Fruit fly (Drosophila melanogaster): Measurements from ENCODE around the gene CCKLR-17D1.

CCKLR-17D1 gene

dm6 chrX:18682815-18683214 is 43.6 kb downstream of the CCKLR-17D1 start:
- TF ChIP-seq CG9948 (tag; optimal IDR thresholded peaks at IDR 0.05) = no peak
- no peak for TF ChIP-seq gl (tag; optimal IDR thresholded peaks at IDR 0.05)
- TF ChIP-seq CG12605 (GFP tag; IDR thresholded peaks at IDR 0.05) = no peak

dm6 chrX:18681410-18681809 is 45.0 kb downstream of the CCKLR-17D1 start:
- peak; percentile 84 for TF ChIP-seq EcR (GFP tag; optimal IDR thresholded peaks at IDR 0.05)
- no peak for TF ChIP-seq Pif1B (GFP tag; optimal IDR thresholded peaks at IDR 0.05)

DNA sequence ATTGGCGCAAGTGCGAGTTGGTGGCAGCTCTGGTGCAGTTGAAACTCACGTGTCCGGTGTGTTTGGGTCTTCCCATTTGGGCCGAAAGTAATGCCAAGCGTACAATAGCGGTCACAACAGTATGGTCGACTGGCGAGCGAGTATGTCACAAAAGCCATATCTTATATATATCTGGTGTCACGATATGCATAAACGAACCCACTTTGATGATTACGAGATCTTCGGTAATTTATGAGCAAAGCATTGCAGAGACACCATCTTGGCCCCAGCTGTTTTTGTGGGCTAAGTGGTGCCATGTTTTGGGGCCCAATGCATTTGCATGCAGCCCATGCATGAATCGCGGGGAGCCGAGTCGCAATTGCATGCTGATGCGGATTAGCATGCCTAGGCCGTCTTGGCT is 47.5 kb downstream of the CCKLR-17D1 start:
- no peak for TF ChIP-seq Snoo (tag; optimal IDR thresholded peaks at IDR 0.05)
- peak; percentile 41; the same call in 1 of the 2 replicates for TF ChIP-seq CG12605 (GFP tag; IDR thresholded peaks at IDR 0.05)
- TF ChIP-seq CG9948 (tag; optimal IDR thresholded peaks at IDR 0.05) = peak; percentile 25
- no peak for TF ChIP-seq CG13204 (GFP tag; optimal IDR thresholded peaks at IDR 0.05)
- peak; percentile 7 for TF ChIP-seq Pif1A (GFP tag; optimal IDR thresholded peaks at IDR 0.05)
- TF ChIP-seq EcR (GFP tag; optimal IDR thresholded peaks at IDR 0.05) = no peak
- peak; percentile 52 for TF ChIP-seq Ets98B (GFP tag; IDR thresholded peaks at IDR 0.05)
- TF ChIP-seq D1 (tag; optimal IDR thresholded peaks at IDR 0.05) = no peak
- TF ChIP-seq CG14655 (GFP tag; optimal IDR thresholded peaks at IDR 0.05) = peak; percentile 43
- peak; percentile 53; the same call in 1 of the 2 replicates for TF ChIP-seq CG32121 (GFP tag; IDR thresholded peaks at IDR 0.05)
- peak; percentile 14 for TF ChIP-seq Pif1B (GFP tag; optimal IDR thresholded peaks at IDR 0.05)
- no peak for TF ChIP-seq CG34367 (tag; optimal IDR thresholded peaks at IDR 0.05)
- no peak for TF ChIP-seq rn (GFP tag; IDR thresholded peaks at IDR 0.05)
- TF ChIP-seq CG8301 (tag; optimal IDR thresholded peaks at IDR 0.05) = peak; percentile 29
- TF ChIP-seq CG8159 (tag; optimal IDR thresholded peaks at IDR 0.05) = no peak
- 0 out of 2 replicates have a peak, but pooled peaks have one; percentile 31 for TF ChIP-seq CG10348 (GFP tag; IDR thresholded peaks at IDR 0.05)
- TF ChIP-seq gl (tag; optimal IDR thresholded peaks at IDR 0.05) = no peak
- peak; percentile 75; the same call in 2 of the 3 replicates for TF ChIP-seq CG4496 (GFP tag; IDR thresholded peaks at IDR 0.05)
- TF ChIP-seq CG17806 (tag; optimal IDR thresholded peaks at IDR 0.05) = no peak
- peak; percentile 79 for TF ChIP-seq fd96Ca (GFP tag; IDR thresholded peaks at IDR 0.05)
- TF ChIP-seq CG15710 (tag; optimal IDR thresholded peaks at IDR 0.05) = no peak

dm6 chrX:18676756-18677155 is 49.6 kb downstream of the CCKLR-17D1 start:
- TF ChIP-seq CG34367 (tag; optimal IDR thresholded peaks at IDR 0.05) (no peak), EcR (GFP tag; optimal IDR thresholded peaks at IDR 0.05) (peak; percentile 86), CG12605 (GFP tag; IDR thresholded peaks at IDR 0.05) (no peak), CG13204 (GFP tag; optimal IDR thresholded peaks at IDR 0.05) (peak; percentile 8)

- peak; percentile 6 for TF ChIP-seq Pif1A (GFP tag; optimal IDR thresholded peaks at IDR 0.05)
- no peak for TF ChIP-seq CG12605 (GFP tag; IDR thresholded peaks at IDR 0.05)
- no peak for TF ChIP-seq Pif1B (GFP tag; optimal IDR thresholded peaks at IDR 0.05)
- no peak for TF ChIP-seq Snoo (tag; optimal IDR thresholded peaks at IDR 0.05)
- peak; percentile 51 for TF ChIP-seq CG14655 (GFP tag; optimal IDR thresholded peaks at IDR 0.05)
- TF ChIP-seq CG15710 (tag; optimal IDR thresholded peaks at IDR 0.05) = no peak
- TF ChIP-seq CG34367 (tag; optimal IDR thresholded peaks at IDR 0.05) = no peak
- TF ChIP-seq fd96Ca (GFP tag; IDR thresholded peaks at IDR 0.05) = no peak
These were observed 50.7 kb downstream of the CCKLR-17D1 start for dm6 chrX:18675702-18676101.

- no peak for TF ChIP-seq CG17806 (tag; optimal IDR thresholded peaks at IDR 0.05)
- peak; percentile 92 for TF ChIP-seq EcR (GFP tag; optimal IDR thresholded peaks at IDR 0.05)
- TF ChIP-seq CG13204 (GFP tag; optimal IDR thresholded peaks at IDR 0.05) = peak; percentile 70
- TF ChIP-seq gl (tag; optimal IDR thresholded peaks at IDR 0.05) = no peak
- no peak for TF ChIP-seq CG14655 (GFP tag; optimal IDR thresholded peaks at IDR 0.05)
- TF ChIP-seq D1 (tag; optimal IDR thresholded peaks at IDR 0.05) = no peak
- peak; percentile 59; the same call in 1 of the 3 replicates for TF ChIP-seq CG4496 (GFP tag; IDR thresholded peaks at IDR 0.05)
These were observed 51.1 kb downstream of the CCKLR-17D1 start for dm6 chrX:18675272-18675671.

DNA sequence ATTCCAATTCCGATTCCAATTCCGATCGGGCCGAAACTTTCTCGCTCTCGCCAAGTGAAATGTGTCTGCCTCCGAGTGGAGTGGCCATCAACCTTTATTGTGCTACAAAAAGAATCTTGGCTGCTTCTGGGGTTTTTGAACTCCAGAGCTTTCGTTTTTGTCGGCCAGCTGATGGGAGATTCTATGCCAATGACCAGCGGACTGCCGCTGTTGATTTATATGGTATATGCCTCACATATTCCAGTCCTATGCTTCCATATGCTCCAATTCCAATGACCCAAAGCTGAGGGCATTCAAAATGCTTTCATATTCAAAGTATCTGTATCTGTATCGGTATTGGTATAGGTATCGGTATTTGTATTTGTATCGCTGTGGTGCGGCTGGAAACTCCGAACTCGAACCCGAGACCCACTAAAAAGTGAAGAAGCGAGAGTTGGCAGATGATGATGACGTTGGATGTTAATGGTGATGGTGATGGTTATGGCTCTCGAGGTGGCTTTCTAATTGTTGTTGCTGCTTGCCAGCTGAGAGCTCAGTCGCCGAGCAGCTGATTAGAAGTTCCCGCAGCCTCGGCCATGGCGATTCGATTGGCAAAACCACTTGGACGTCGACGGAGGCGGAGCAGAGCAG is 53.4 kb downstream of the CCKLR-17D1 start:
- no peak for TF ChIP-seq CG32121 (GFP tag; IDR thresholded peaks at IDR 0.05)
- TF ChIP-seq rn (GFP tag; IDR thresholded peaks at IDR 0.05) = no peak
- no peak for TF ChIP-seq EcR (GFP tag; optimal IDR thresholded peaks at IDR 0.05)
- no peak for TF ChIP-seq gl (tag; optimal IDR thresholded peaks at IDR 0.05)
- TF ChIP-seq Snoo (tag; optimal IDR thresholded peaks at IDR 0.05) = no peak
- TF ChIP-seq CG15710 (tag; optimal IDR thresholded peaks at IDR 0.05) = no peak
- TF ChIP-seq CG14655 (GFP tag; optimal IDR thresholded peaks at IDR 0.05) = no peak
- TF ChIP-seq CG8159 (tag; optimal IDR thresholded peaks at IDR 0.05) = no peak
- TF ChIP-seq CG9948 (tag; optimal IDR thresholded peaks at IDR 0.05) = no peak
- TF ChIP-seq CG13204 (GFP tag; optimal IDR thresholded peaks at IDR 0.05) = no peak
- no peak for TF ChIP-seq CG17806 (tag; optimal IDR thresholded peaks at IDR 0.05)
- no peak for TF ChIP-seq Pif1B (GFP tag; optimal IDR thresholded peaks at IDR 0.05)
- TF ChIP-seq CG12605 (GFP tag; IDR thresholded peaks at IDR 0.05) = no peak
- no peak for TF ChIP-seq fd96Ca (GFP tag; IDR thresholded peaks at IDR 0.05)
- no peak for TF ChIP-seq CG10348 (GFP tag; IDR thresholded peaks at IDR 0.05)
- TF ChIP-seq CG8301 (tag; optimal IDR thresholded peaks at IDR 0.05) = no peak
- no peak for TF ChIP-seq Ets98B (GFP tag; IDR thresholded peaks at IDR 0.05)
- TF ChIP-seq CG34367 (tag; optimal IDR thresholded peaks at IDR 0.05) = no peak
- TF ChIP-seq Pif1A (GFP tag; optimal IDR thresholded peaks at IDR 0.05) = no peak
- no peak for TF ChIP-seq D1 (tag; optimal IDR thresholded peaks at IDR 0.05)
